Fruit fly (Drosophila melanogaster) whole organism, embryonic: ENCODE results near the gene AsnRS.

ENCODE experiments used
- CG10366 ChIP-seq: fragments of 200-800 bp; sonication (Bioruptor generic); IDR thresholded peaks from 2 replicates; pipeline ENCODE4 v1.3.6; 2022; ENCODE audit warnings: missing biosample characterization, missing genetic modification characterization
- CG10979 ChIP-seq: fragments of 200-800 bp; sonication (Bioruptor generic); optimal IDR thresholded peaks from 2 replicates; lab custom pipeline; 2018; ENCODE audit warnings: missing biosample characterization, mild to moderate bottlenecking, missing genetic modification characterization, moderate library complexity
- CG11085 ChIP-seq: fragments of 200-800 bp; sonication (Bioruptor generic); IDR thresholded peaks from 2 replicates; pipeline ENCODE4 v1.3.6; 2022; ENCODE audit warnings: missing biosample characterization, missing genetic modification characterization
- CG11560 ChIP-seq: fragments of 200-800 bp; sonication (Bioruptor generic); IDR thresholded peaks from 3 replicates; pipeline ENCODE4 v1.3.6; 2022; ENCODE audit warnings: missing biosample characterization, missing genetic modification characterization
- CG12104 ChIP-seq: fragments of 200-800 bp; sonication (Bioruptor generic); optimal IDR thresholded peaks from 3 replicates; lab custom pipeline; 2016; ENCODE audit warnings: missing biosample characterization, missing genetic modification characterization
- CG14050 ChIP-seq: fragments of 200-800 bp; sonication (Bioruptor generic); IDR thresholded peaks from 3 replicates; pipeline ENCODE4 v1.3.6; 2022; ENCODE audit warnings: missing biosample characterization, missing genetic modification characterization
- CG14860 ChIP-seq: fragments of 200-800 bp; sonication (Bioruptor generic); IDR thresholded peaks from 3 replicates; pipeline ENCODE4 v1.3.6; 2022; ENCODE audit warnings: missing biosample characterization, missing genetic modification characterization; ENCODE audit not compliant: partially characterized antibody
- CG15479 ChIP-seq: fragments of 200-800 bp; sonication (Bioruptor generic); optimal IDR thresholded peaks from 3 replicates; lab custom pipeline; 2019; ENCODE audit warnings: missing biosample characterization, mild to moderate bottlenecking, missing genetic modification characterization, moderate library complexity
- CG17568 ChIP-seq: fragments of 200-800 bp; sonication (Bioruptor generic); optimal IDR thresholded peaks from 2 replicates; lab custom pipeline; 2018; ENCODE audit warnings: missing biosample characterization, mild to moderate bottlenecking, missing genetic modification characterization, moderate library complexity
- CG2116 ChIP-seq: fragments of 200-800 bp; sonication (Bioruptor generic); optimal IDR thresholded peaks from 3 replicates; lab custom pipeline; 2018; ENCODE audit warnings: missing biosample characterization, mild to moderate bottlenecking, missing genetic modification characterization
- CG2678 ChIP-seq: fragments of 200-800 bp; sonication (Bioruptor generic); optimal IDR thresholded peaks from 3 replicates; lab custom pipeline; 2019; ENCODE audit warnings: missing biosample characterization, mild to moderate bottlenecking, missing genetic modification characterization, moderate library complexity
- CG30020 ChIP-seq: fragments of 200-800 bp; optimal IDR thresholded peaks from 2 replicates; lab custom pipeline; 2019; ENCODE audit warnings: missing biosample characterization, mild to moderate bottlenecking, missing genetic modification characterization, moderate library complexity
- CG31224 ChIP-seq: fragments of 200-800 bp; sonication (Bioruptor generic); IDR thresholded peaks from 2 replicates; pipeline ENCODE4 v1.3.6; 2022; ENCODE audit warnings: missing biosample characterization, missing genetic modification characterization
- CG34224 ChIP-seq: fragments of 200-800 bp; sonication (Bioruptor generic); IDR thresholded peaks from 3 replicates; pipeline ENCODE4 v1.3.6; 2022; ENCODE audit warnings: missing biosample characterization, missing genetic modification characterization; ENCODE audit not compliant: partially characterized antibody
- CG6175 ChIP-seq: fragments of 200-800 bp; sonication (Bioruptor generic); IDR thresholded peaks from 3 replicates; pipeline ENCODE4 v1.3.6; 2022; ENCODE audit warnings: missing biosample characterization, missing genetic modification characterization
- CG8089 ChIP-seq: fragments of 200-800 bp; sonication (Bioruptor generic); optimal IDR thresholded peaks from 3 replicates; lab custom pipeline; 2016; ENCODE audit warnings: missing biosample characterization, missing genetic modification characterization
- CG8290 ChIP-seq, 3 experiments: fragments of 200-800 bp; sonication (Bioruptor generic); optimal IDR thresholded peaks; 2 replicates each; lab custom pipeline; 2016 to 2019; ENCODE audit warnings: missing biosample characterization in 3 of 3, missing genetic modification characterization in 3 of 3, mild to moderate bottlenecking in 2 of 3, moderate library complexity in 1 of 3
- CG9609 ChIP-seq: fragments of 200-800 bp; sonication (Bioruptor generic); optimal IDR thresholded peaks from 3 replicates; lab custom pipeline; 2016; ENCODE audit warnings: missing biosample characterization, missing genetic modification characterization
- Deaf1 ChIP-seq: fragments of 200-800 bp; optimal IDR thresholded peaks from 3 replicates; lab custom pipeline; 2019; ENCODE audit warnings: missing biosample characterization, mild to moderate bottlenecking, missing genetic modification characterization, moderate library complexity
- Dek ChIP-seq: fragments of 200-800 bp; sonication (Bioruptor generic); optimal IDR thresholded peaks from 3 replicates; lab custom pipeline; 2019; ENCODE audit warnings: missing biosample characterization, mild to moderate bottlenecking, missing genetic modification characterization, moderate library complexity
- Dll ChIP-seq: fragments of 200-800 bp; sonication (Bioruptor generic); IDR thresholded peaks from 4 replicates; pipeline ENCODE4 v1.3.6; 2022; ENCODE audit warnings: missing biosample characterization, missing genetic modification characterization; ENCODE audit not compliant: partially characterized antibody
- Doc3 ChIP-seq: fragments of 200-800 bp; sonication (Bioruptor generic); IDR thresholded peaks from 3 replicates; pipeline ENCODE4 v1.3.6; 2022; ENCODE audit warnings: missing biosample characterization, missing genetic modification characterization; ENCODE audit not compliant: partially characterized antibody
- Eip74EF ChIP-seq, 2 experiments: fragments of 200-800 bp in 1 of 2; fragments of >200 bp in 1 of 2; sonication (Bioruptor generic) in 1 of 2; optimal IDR thresholded peaks; 2 replicates each; lab custom pipeline; 2017 to 2019; ENCODE audit warnings: missing biosample characterization in 2 of 2, missing genetic modification characterization in 2 of 2, mild to moderate bottlenecking in 1 of 2, moderate library complexity in 1 of 2
- Ets65A ChIP-seq: fragments of 200-800 bp; sonication (Bioruptor generic); peaks from one replicate; lab custom pipeline; 2016; ENCODE audit warnings: missing biosample characterization, missing genetic modification characterization
- HmgD ChIP-seq: fragments of 200-800 bp; sonication (Bioruptor generic); optimal IDR thresholded peaks from 3 replicates; lab custom pipeline; 2016; ENCODE audit warnings: missing biosample characterization, missing genetic modification characterization
- Mad ChIP-seq: fragments of 200-800 bp; sonication (Bioruptor generic); optimal IDR thresholded peaks from 2 replicates; lab custom pipeline; 2016; ENCODE audit warnings: missing biosample characterization, missing genetic modification characterization
- Nf-YC ChIP-seq: fragments of 200-800 bp; optimal IDR thresholded peaks from 3 replicates; lab custom pipeline; 2019; ENCODE audit warnings: missing biosample characterization, mild to moderate bottlenecking, missing genetic modification characterization, moderate library complexity
- PHDP ChIP-seq: fragments of 200-800 bp; sonication (Bioruptor generic); optimal IDR thresholded peaks from 3 replicates; lab custom pipeline; 2018; ENCODE audit warnings: missing biosample characterization, mild to moderate bottlenecking, missing genetic modification characterization, moderate library complexity
- Rfx ChIP-seq: fragments of 200-800 bp; sonication (Bioruptor generic); IDR thresholded peaks from 2 replicates; pipeline ENCODE4 v1.3.6; 2022; ENCODE audit warnings: missing biosample characterization, missing genetic modification characterization
- amos ChIP-seq: fragments of 200-800 bp; sonication (Bioruptor generic); IDR thresholded peaks from 2 replicates; pipeline ENCODE4 v1.3.6; 2022; ENCODE audit warnings: missing biosample characterization, missing genetic modification characterization; ENCODE audit not compliant: partially characterized antibody
- chinmo ChIP-seq: fragments of 200-800 bp; sonication (Bioruptor generic); IDR thresholded peaks from 4 replicates; pipeline ENCODE4 v1.3.6; 2022; ENCODE audit warnings: missing biosample characterization, missing genetic modification characterization; ENCODE audit not compliant: partially characterized antibody
- ci ChIP-seq: fragments of 200-800 bp; sonication (Bioruptor generic); IDR thresholded peaks from 3 replicates; pipeline ENCODE4 v1.3.6; 2022; ENCODE audit warnings: missing biosample characterization, missing genetic modification characterization
- croc ChIP-seq: fragments of 200-800 bp; sonication (Bioruptor generic); conservative IDR thresholded peaks from 3 replicates; pipeline ENCODE4 v1.3.6; 2022; ENCODE audit warnings: missing biosample characterization, missing genetic modification characterization
- crp ChIP-seq, 2 experiments: fragments of 200-800 bp; sonication (Bioruptor generic); optimal IDR thresholded peaks; 2 replicates in 1 of 2; 3 replicates in 1 of 2; lab custom pipeline; 2017; ENCODE audit warnings: missing biosample characterization in 2 of 2, missing genetic modification characterization in 2 of 2, mild to moderate bottlenecking in 1 of 2, moderate library complexity in 1 of 2
- da ChIP-seq: fragments of 200-800 bp; sonication (Bioruptor generic); optimal IDR thresholded peaks from 2 replicates; lab custom pipeline; 2016; ENCODE audit warnings: missing biosample characterization, missing genetic modification characterization
- fd102C ChIP-seq: fragments of 200-800 bp; sonication (Bioruptor generic); optimal IDR thresholded peaks from 2 replicates; lab custom pipeline; 2018; ENCODE audit warnings: missing biosample characterization, mild to moderate bottlenecking, missing genetic modification characterization, moderate library complexity
- grn ChIP-seq: fragments of 200-800 bp; sonication (Bioruptor generic); optimal IDR thresholded peaks from 3 replicates; lab custom pipeline; 2017; ENCODE audit warnings: missing biosample characterization, missing genetic modification characterization
- inv ChIP-seq: fragments of 200-800 bp; sonication (Bioruptor generic); IDR thresholded peaks from 2 replicates; pipeline ENCODE4 v1.3.6; 2022; ENCODE audit warnings: missing biosample characterization, missing genetic modification characterization; ENCODE audit not compliant: partially characterized antibody
- jing ChIP-seq: fragments of 200-800 bp; sonication (Bioruptor generic); optimal IDR thresholded peaks from 2 replicates; lab custom pipeline; 2018; ENCODE audit warnings: missing biosample characterization, mild to moderate bottlenecking, missing genetic modification characterization
- nom ChIP-seq: fragments of 200-800 bp; sonication (Bioruptor generic); optimal IDR thresholded peaks from 2 replicates; lab custom pipeline; 2017; ENCODE audit warnings: missing biosample characterization, missing genetic modification characterization, mild to moderate bottlenecking, moderate library complexity, missing genetic modification reagents
- oc ChIP-seq: fragments of 200-800 bp; sonication (Bioruptor generic); optimal IDR thresholded peaks from 2 replicates; lab custom pipeline; 2018; ENCODE audit warnings: missing biosample characterization, mild to moderate bottlenecking, missing genetic modification characterization, moderate library complexity
- otp ChIP-seq: fragments of 200-800 bp; sonication (Bioruptor generic); IDR thresholded peaks from 3 replicates; pipeline ENCODE4, ENCODE4 v1.3.6; 2022; ENCODE audit warnings: missing biosample characterization, missing genetic modification characterization
- pnt ChIP-seq: fragments of 200-800 bp; sonication (Bioruptor generic); optimal IDR thresholded peaks from 3 replicates; lab custom pipeline; 2016; ENCODE audit warnings: missing biosample characterization, missing genetic modification characterization
- ranshi ChIP-seq: fragments of 200-800 bp; sonication (Bioruptor generic); IDR thresholded peaks from 2 replicates; pipeline ENCODE4 v1.3.6; 2022; ENCODE audit warnings: missing biosample characterization, missing genetic modification characterization
- sqz ChIP-seq: fragments of 200-800 bp; sonication (Bioruptor generic); optimal IDR thresholded peaks from 3 replicates; lab custom pipeline; 2018; ENCODE audit warnings: missing biosample characterization, mild to moderate bottlenecking, missing genetic modification characterization
- tna ChIP-seq: fragments of 200-800 bp; sonication (Bioruptor generic); IDR thresholded peaks from 2 replicates; pipeline ENCODE4 v1.3.6; 2022; ENCODE audit warnings: missing biosample characterization, missing genetic modification characterization; ENCODE audit not compliant: partially characterized antibody
- tup ChIP-seq: fragments of 200-800 bp; sonication (Bioruptor generic); optimal IDR thresholded peaks from 2 replicates; lab custom pipeline; 2016; ENCODE audit warnings: missing biosample characterization, mild to moderate bottlenecking, missing genetic modification characterization, moderate library complexity
- unc-4 ChIP-seq: fragments of 200-800 bp; sonication (Bioruptor generic); IDR thresholded peaks from 2 replicates; pipeline ENCODE4 v1.3.6; 2022; ENCODE audit warnings: missing biosample characterization, missing genetic modification characterization; ENCODE audit not compliant: partially characterized antibody
- wdn ChIP-seq: fragments of 200-800 bp; sonication (Bioruptor generic); IDR thresholded peaks from 2 replicates; pipeline ENCODE4 v1.3.6; 2022; ENCODE audit warnings: missing biosample characterization, missing genetic modification characterization

Gene AsnRS

DNA sequence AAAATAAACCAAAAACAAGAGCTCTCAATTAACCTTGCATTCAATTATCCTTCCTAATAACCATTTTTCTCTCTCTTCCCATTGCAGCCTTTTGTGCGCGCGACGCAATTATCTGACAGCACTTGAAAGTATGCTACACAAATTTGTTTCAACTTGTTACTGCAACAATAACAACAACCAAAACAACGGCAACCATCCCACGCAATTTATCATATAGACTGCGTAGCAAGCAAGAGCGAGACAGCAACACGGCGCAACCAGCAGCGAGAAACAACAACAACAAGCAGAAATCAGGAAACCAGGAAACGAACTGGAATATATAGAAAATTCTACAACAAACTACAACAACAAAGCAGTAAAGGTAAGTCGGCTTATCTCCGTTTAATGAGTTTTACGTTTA is 34.2 kb upstream of the AsnRS start (continued):
- TF ChIP-seq CG34224: 0 out of 3 replicates have a peak, but pooled peaks have one; percentile 16
- TF ChIP-seq CG11085 (GFP tag; lab: Robert Waterston, UW): no peak
- peak; percentile 59; the same call in 2 of the 3 replicates for TF ChIP-seq CG6175 (GFP tag; lab: Robert Waterston, UW)
- no peak for TF ChIP-seq CG8290 (GFP tag; optimal IDR thresholded peaks at IDR 0.05; lab: Kevin White, UChicago)
- peak in 1 of 2 experiments; percentile 61 for TF ChIP-seq CG8290 (tag; optimal IDR thresholded peaks at IDR 0.05; lab: Kevin White, UChicago)
- TF ChIP-seq unc-4: no peak
- no peak for TF ChIP-seq jing (GFP tag; lab: Kevin White, UChicago)
- TF ChIP-seq CG17568: peak; percentile 74
- TF ChIP-seq CG12104 (GFP tag; lab: Kevin White, UChicago): no peak
- no peak for TF ChIP-seq crp (GFP tag; optimal IDR thresholded peaks at IDR 0.05; lab: Kevin White, UChicago)
- no peak for TF ChIP-seq fd102C
- no peak for TF ChIP-seq HmgD (GFP tag; lab: Kevin White, UChicago)
- peak; percentile 11 for TF ChIP-seq Dek (tag; lab: Kevin White, UChicago)
- no peak for TF ChIP-seq da
- no peak for TF ChIP-seq otp (GFP tag; lab: Robert Waterston, UW)
- no peak for TF ChIP-seq PHDP
- TF ChIP-seq Dll (GFP tag; lab: Robert Waterston, UW): no peak
- peak; percentile 78; the same call in 2 of the 4 replicates for TF ChIP-seq chinmo (GFP tag; lab: Robert Waterston, UW)
- no peak for TF ChIP-seq CG2116 (GFP tag; lab: Kevin White, UChicago)
- no peak for TF ChIP-seq Deaf1 (tag; lab: Kevin White, UChicago)
- TF ChIP-seq CG30020 (tag; lab: Kevin White, UChicago): no peak
- no peak for TF ChIP-seq Ets65A (GFP tag; lab: Kevin White, UChicago)
- no peak for TF ChIP-seq wdn (GFP tag; lab: Robert Waterston, UW)
- TF ChIP-seq inv (GFP tag; lab: Robert Waterston, UW): no peak
- TF ChIP-seq Rfx (GFP tag; lab: Robert Waterston, UW): no peak
- no peak for TF ChIP-seq CG2678
- TF ChIP-seq CG10366 (GFP tag; lab: Robert Waterston, UW): no peak
- no peak for TF ChIP-seq Doc3 (GFP tag; lab: Robert Waterston, UW)
- TF ChIP-seq amos (GFP tag; lab: Robert Waterston, UW): no peak; the same call in 1 of the 2 replicates
- no peak for TF ChIP-seq CG8089
- TF ChIP-seq Eip74EF (GFP tag; optimal IDR thresholded peaks at IDR 0.05; lab: Kevin White, UChicago): peak in 1 of 2 experiments; percentile 26
- peak; percentile 58 for TF ChIP-seq oc (tag; lab: Kevin White, UChicago)
- TF ChIP-seq CG15479 (GFP tag; lab: Kevin White, UChicago): peak; percentile 94
- TF ChIP-seq tna (GFP tag; lab: Robert Waterston, UW): peak; percentile 2; the same call in 1 of the 2 replicates
- TF ChIP-seq sqz: peak; percentile 16
- TF ChIP-seq grn (GFP tag; lab: Kevin White, UChicago): no peak
- peak; percentile 21 for TF ChIP-seq nom (GFP tag; lab: Kevin White, UChicago)
- no peak for TF ChIP-seq Nf-YC (tag; lab: Kevin White, UChicago)
- TF ChIP-seq CG11560 (tag; lab: Robert Waterston, UW): no peak
- no peak for TF ChIP-seq CG31224
- TF ChIP-seq ci: 0 out of 3 replicates have a peak, but pooled peaks have one; percentile 29
- TF ChIP-seq tup (GFP tag; lab: Kevin White, UChicago): no peak
- TF ChIP-seq CG9609 (GFP tag; lab: Kevin White, UChicago): no peak
- TF ChIP-seq CG10979 (tag; lab: Kevin White, UChicago): no peak
- no peak for TF ChIP-seq Mad (GFP tag; lab: Kevin White, UChicago)
- no peak for TF ChIP-seq CG14050
- no peak for TF ChIP-seq ranshi (GFP tag; lab: Robert Waterston, UW)
- no peak for TF ChIP-seq pnt (GFP tag; lab: Kevin White, UChicago)
- no peak for TF ChIP-seq croc (GFP tag; lab: Robert Waterston, UW)
- no peak for TF ChIP-seq CG14860 (GFP tag; lab: Robert Waterston, UW)
